Worm (Caenorhabditis elegans) whole organism, L1 larva: Measurements from ENCODE around the gene nhr-252.

Experiments used
- alr-1 ChIP-seq: fragments of 200-800 bp; sonication (Bioruptor generic); optimal IDR thresholded peaks from 2 replicates; lab custom pipeline; 2018; ENCODE audit warnings: borderline replicate concordance, mild to moderate bottlenecking, missing genetic modification characterization, missing compliant biosample characterization
- aly-2 ChIP-seq: fragments of 150-350 bp; optimal IDR thresholded peaks from 2 replicates; lab custom pipeline; 2014; ENCODE audit warnings: missing biosample characterization, missing genetic modification characterization
- ama-1 ChIP-seq: fragments of 150-350 bp; optimal IDR thresholded peaks from 2 replicates; lab custom pipeline; 2014
- elt-2 ChIP-seq: sonication (generic microtip); optimal IDR thresholded peaks from 2 replicates; lab custom pipeline; 2016; ENCODE audit warnings: missing genetic modification characterization, mild to moderate bottlenecking, inconsistent platforms, missing compliant biosample characterization, missing genetic modification reagents
- isw-1 ChIP-seq: fragments of 200-800 bp; sonication (Bioruptor generic); IDR thresholded peaks from 2 replicates; pipeline ENCODE4 v1.3.6; 2022; ENCODE audit warnings: missing genetic modification characterization, missing compliant biosample characterization
- jun-1 ChIP-seq: fragments of 150-350 bp; optimal IDR thresholded peaks from 2 replicates; lab custom pipeline; 2014; ENCODE audit warnings: missing biosample characterization, missing genetic modification reagents, missing genetic modification characterization
- lin-15B ChIP-seq: fragments of 150-350 bp; sonication (generic microtip); optimal IDR thresholded peaks from 3 replicates; lab custom pipeline; 2014; ENCODE audit warnings: missing biosample characterization, missing genetic modification characterization
- nhr-11 ChIP-seq: fragments of 150-350 bp; optimal IDR thresholded peaks from 2 replicates; lab custom pipeline; 2014; ENCODE audit warnings: missing biosample characterization, missing genetic modification characterization
- pqm-1 ChIP-seq: sonication (generic microtip); optimal IDR thresholded peaks from 3 replicates; lab custom pipeline; 2017; ENCODE audit warnings: missing biosample characterization, missing genetic modification characterization
- unc-62 ChIP-seq: fragments of 150-350 bp; optimal IDR thresholded peaks from 2 replicates; lab custom pipeline; 2014; ENCODE audit warnings: missing biosample characterization, missing genetic modification reagents, missing genetic modification characterization
- zag-1 ChIP-seq: fragments of 150-350 bp; optimal IDR thresholded peaks from 2 replicates; lab custom pipeline; 2014; ENCODE audit warnings: missing biosample characterization, missing genetic modification characterization
- zip-4 ChIP-seq: fragments of 200-800 bp; sonication (Bioruptor generic); optimal IDR thresholded peaks from 2 replicates; lab custom pipeline; 2018; ENCODE audit warnings: mild to moderate bottlenecking, missing genetic modification characterization, moderate library complexity, missing compliant biosample characterization
- ztf-4 ChIP-seq: fragments of 150-350 bp; optimal IDR thresholded peaks from 2 replicates; lab custom pipeline; 2014; ENCODE audit warnings: missing biosample characterization, missing genetic modification characterization

DNA sequence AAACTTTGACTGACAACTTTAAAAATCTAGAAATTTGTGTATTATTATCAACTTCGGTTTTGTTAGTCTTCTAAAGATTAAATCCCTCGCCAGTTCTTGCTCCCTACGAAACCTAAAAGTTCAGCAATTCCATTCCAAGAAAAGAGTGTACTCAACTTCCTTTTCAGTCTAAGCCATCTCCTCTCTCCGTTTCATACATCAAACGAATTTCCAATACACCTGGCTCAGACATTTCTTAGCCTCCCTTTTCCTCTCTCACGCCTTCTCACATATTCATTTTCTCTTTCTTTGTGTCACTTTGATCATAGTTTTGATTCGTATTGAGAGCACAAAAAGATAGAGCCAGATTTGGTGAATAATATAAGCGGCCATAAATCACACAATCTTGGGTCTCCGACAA lies 8.1 kb upstream of the nhr-252 start, which contains the start of gene nhr-253:
- TF ChIP-seq ama-1 (lab: Kevin White, UChicago) (no peak), zip-4 (GFP tag; lab: Kevin White, UChicago) (no peak), zag-1 (tag; lab: Kevin White, UChicago) (no peak), aly-2 (tag; lab: Kevin White, UChicago) (no peak), alr-1 (tag; lab: Kevin White, UChicago) (no peak), pqm-1 (tag; lab: Kevin White, UChicago) (no peak), unc-62 (no peak), lin-15B (tag; lab: Kevin White, UChicago) (no peak), nhr-11 (tag; lab: Kevin White, UChicago) (no peak), ztf-4 (tag; lab: Kevin White, UChicago) (no peak), isw-1 (GFP tag; lab: Robert Waterston, UW) (no peak), jun-1 (tag; lab: Kevin White, UChicago) (no peak), elt-2 (no peak)
